Worm (Caenorhabditis elegans) whole organism, L4/young adult: Measurements from ENCODE around the gene wapl-1.

Source experiments
- dao-5 ChIP-seq: sonication (generic microtip); optimal IDR thresholded peaks from 2 replicates; lab custom pipeline; 2016; ENCODE audit warnings: missing genotype, missing genetic modification characterization, moderate library complexity, missing compliant biosample characterization
- him-1 ChIP-seq: sonication (generic microtip); optimal IDR thresholded peaks from 2 replicates; lab custom pipeline; 2016; ENCODE audit warnings: missing genotype, missing genetic modification reagents, missing genetic modification characterization, missing compliant biosample characterization

ce11 chrIV:4468046-4468727 is 22.6 kb upstream of the wapl-1 start:
- no peak for TF ChIP-seq dao-5 (tag; lab: Kevin White, UChicago)
- TF ChIP-seq him-1 (tag; lab: Kevin White, UChicago): peak; percentile 18
